Fruit fly (Drosophila melanogaster) whole organism, embryonic: Measurements from ENCODE around the gene Inx3.

Experiments used
- CG11504 ChIP-seq: fragments of 200-800 bp; sonication (Bioruptor generic); optimal IDR thresholded peaks from 3 replicates; lab custom pipeline; 2019; ENCODE audit warnings: missing biosample characterization, mild to moderate bottlenecking, missing genetic modification characterization, moderate library complexity
- CG17385 ChIP-seq: fragments of 200-800 bp; sonication (Bioruptor generic); optimal IDR thresholded peaks from 3 replicates; lab custom pipeline; 2018; ENCODE audit warnings: missing biosample characterization, mild to moderate bottlenecking, missing genetic modification characterization
- CG17802 ChIP-seq: fragments of 200-800 bp; sonication (Bioruptor generic); optimal IDR thresholded peaks from 2 replicates; lab custom pipeline; 2018; ENCODE audit warnings: missing biosample characterization, mild to moderate bottlenecking, missing genetic modification characterization, moderate library complexity
- CG2129 ChIP-seq: fragments of 200-800 bp; sonication (Bioruptor generic); IDR thresholded peaks from 2 replicates; pipeline ENCODE4 v1.3.6; 2022; ENCODE audit warnings: missing biosample characterization, missing genetic modification characterization; ENCODE audit not compliant: partially characterized antibody
- CG6854 ChIP-seq: fragments of 200-800 bp; sonication (Bioruptor generic); optimal IDR thresholded peaks from 3 replicates; lab custom pipeline; 2017; ENCODE audit warnings: missing biosample characterization, mild to moderate bottlenecking, missing genetic modification characterization
- Lim3 ChIP-seq: fragments of 200-800 bp; sonication (Bioruptor generic); IDR thresholded peaks from 2 replicates; pipeline ENCODE4 v1.3.6; 2022; ENCODE audit warnings: missing biosample characterization, missing genetic modification characterization
- Rfx ChIP-seq: fragments of 200-800 bp; sonication (Bioruptor generic); IDR thresholded peaks from 2 replicates; pipeline ENCODE4 v1.3.6; 2022; ENCODE audit warnings: missing biosample characterization, missing genetic modification characterization
- br ChIP-seq: fragments of >200 bp; optimal IDR thresholded peaks from 2 replicates; lab custom pipeline; 2017
- ems ChIP-seq: fragments of 200-800 bp; sonication (Bioruptor generic); optimal IDR thresholded peaks from 3 replicates; lab custom pipeline; 2016; ENCODE audit warnings: missing biosample characterization, missing genetic modification characterization
- hth ChIP-seq: fragments of >200 bp; optimal IDR thresholded peaks from 2 replicates; lab custom pipeline; 2017; ENCODE audit warnings: inconsistent platforms
- mld ChIP-seq: fragments of 200-800 bp; sonication (Bioruptor generic); IDR thresholded peaks from 3 replicates; pipeline ENCODE4 v1.3.6; 2022; ENCODE audit warnings: missing biosample characterization, missing genetic modification characterization; ENCODE audit not compliant: partially characterized antibody
- pb ChIP-seq: fragments of 200-800 bp; sonication (Bioruptor generic); optimal IDR thresholded peaks from 3 replicates; lab custom pipeline; 2016; ENCODE audit warnings: missing biosample characterization, missing genetic modification characterization
- sob ChIP-seq: fragments of 200-800 bp; sonication (Bioruptor generic); IDR thresholded peaks from 2 replicates; pipeline ENCODE4 v1.3.6; 2022; ENCODE audit warnings: missing biosample characterization, missing genetic modification characterization

DNA sequence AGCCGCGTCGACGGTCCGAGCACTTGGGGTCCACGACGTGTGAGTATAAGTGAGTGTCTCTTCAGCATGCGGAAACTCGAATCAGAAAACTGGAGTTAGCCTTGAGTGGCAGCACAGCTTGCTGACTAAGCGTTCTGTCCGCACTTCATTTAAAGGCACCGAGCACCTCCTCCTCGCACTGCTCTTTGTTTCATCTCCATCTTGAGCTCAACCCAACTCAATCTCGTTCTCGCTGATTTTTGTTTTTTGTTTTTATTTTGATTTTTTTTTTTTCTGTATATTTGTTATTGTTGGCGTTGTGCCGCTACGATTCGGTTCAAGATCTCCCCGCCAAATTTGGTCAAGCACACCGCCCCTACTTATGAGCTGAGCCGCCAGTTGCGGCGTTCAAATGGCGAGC lies 35.7 kb upstream of the Inx3 start:
- TF ChIP-seq mld (GFP tag; lab: Robert Waterston, UW) = no peak
- TF ChIP-seq hth (lab: Kevin White, UChicago) = no peak
- TF ChIP-seq CG2129 (GFP tag; lab: Robert Waterston, UW) = no peak
- no peak for TF ChIP-seq CG17802 (tag; lab: Kevin White, UChicago)
- no peak for TF ChIP-seq br (lab: Kevin White, UChicago)
- TF ChIP-seq Rfx = no peak
- TF ChIP-seq pb (GFP tag; lab: Kevin White, UChicago) = no peak
- TF ChIP-seq Lim3 (GFP tag; lab: Robert Waterston, UW) = no peak
- TF ChIP-seq ems = no peak
- no peak for TF ChIP-seq CG17385 (GFP tag; lab: Kevin White, UChicago)
- TF ChIP-seq CG6854 (GFP tag; lab: Kevin White, UChicago) = no peak
- no peak for TF ChIP-seq sob
- TF ChIP-seq CG11504 = no peak
